Worm (Caenorhabditis elegans) whole organism, L4 larva: ENCODE measurements around the gene F01D5.2.

ENCODE experiments used
- D1046.2 ChIP-seq: fragments of 200-800 bp; sonication (Bioruptor generic); IDR thresholded peaks from 2 replicates; pipeline ENCODE4 v1.3.6; 2022; ENCODE audit warnings: missing genetic modification characterization, missing compliant biosample characterization
- F10B5.3 ChIP-seq: sonication (generic microtip); optimal IDR thresholded peaks from 2 replicates; lab custom pipeline; 2016; ENCODE audit warnings: mild to moderate bottlenecking, missing genetic modification characterization, missing compliant biosample characterization
- F26F4.8 ChIP-seq: fragments of 200-800 bp; sonication (Bioruptor generic); conservative IDR thresholded peaks from 2 replicates; pipeline ENCODE4 v1.3.6; 2022; ENCODE audit warnings: missing genetic modification characterization, missing compliant biosample characterization
- F44E2.7 ChIP-seq: fragments of 200-800 bp; sonication (Bioruptor generic); IDR thresholded peaks from 2 replicates; pipeline ENCODE4 v2.1.2; 2022; ENCODE audit warnings: missing genetic modification characterization, missing compliant biosample characterization
- F49E8.2 ChIP-seq: sonication (generic microtip); optimal IDR thresholded peaks from 2 replicates; lab custom pipeline; 2016; ENCODE audit warnings: missing compliant biosample characterization, mild to moderate bottlenecking, missing genetic modification characterization, borderline replicate concordance
- R02D3.7 ChIP-seq: fragments of 150-350 bp; sonication (generic microtip); optimal IDR thresholded peaks from 3 replicates; lab custom pipeline; 2014; ENCODE audit warnings: missing biosample characterization, missing genetic modification characterization
- Y48G9A.11 ChIP-seq: fragments of 200-800 bp; sonication (Bioruptor generic); IDR thresholded peaks from 2 replicates; pipeline ENCODE4 v1.3.6; 2022; ENCODE audit warnings: missing genetic modification reagents, missing genetic modification characterization, missing compliant biosample characterization
- Y5F2A.4 ChIP-seq: fragments of 200-800 bp; sonication (Bioruptor generic); optimal IDR thresholded peaks from 2 replicates; lab custom pipeline; 2018; ENCODE audit warnings: mild to moderate bottlenecking, missing genetic modification characterization, missing compliant biosample characterization
- aha-1 ChIP-seq: fragments of 150-350 bp; peaks from one replicate; lab custom pipeline; 2014; ENCODE audit warnings: missing biosample characterization, missing genetic modification characterization
- arid-1 ChIP-seq: fragments of 200-800 bp; sonication (Bioruptor generic); conservative IDR thresholded peaks from 2 replicates; pipeline ENCODE4 v1.3.6; 2022; ENCODE audit warnings: missing genetic modification reagents, missing genetic modification characterization, missing compliant biosample characterization
- ceh-20 ChIP-seq: fragments of 200-800 bp; sonication (Bioruptor generic); IDR thresholded peaks from 2 replicates; pipeline ENCODE4 v1.3.6; 2022; ENCODE audit warnings: missing genetic modification reagents, missing genetic modification characterization, missing compliant biosample characterization
- ceh-82 ChIP-seq: sonication (generic microtip); optimal IDR thresholded peaks from 2 replicates; lab custom pipeline; 2017; ENCODE audit warnings: missing biosample characterization, missing genetic modification characterization
- ctbp-1 ChIP-seq: fragments of 200-800 bp; sonication (Bioruptor generic); IDR thresholded peaks from 2 replicates; pipeline ENCODE4 v1.3.6; 2022; ENCODE audit warnings: missing genetic modification reagents, missing genetic modification characterization, missing compliant biosample characterization
- daf-16 ChIP-seq, 3 experiments: sonication (generic microtip); optimal IDR thresholded peaks; 2 replicates each; lab custom pipeline; 2016 to 2017; ENCODE audit warnings: missing genetic modification characterization in 3 of 3, missing genetic modification reagents in 3 of 3, mild to moderate bottlenecking in 2 of 3, missing compliant biosample characterization in 2 of 3, missing biosample characterization in 1 of 3, moderate library complexity in 1 of 3
- dmd-6 ChIP-seq: fragments of 200-800 bp; sonication (Bioruptor generic); IDR thresholded peaks from 2 replicates; pipeline ENCODE4 v1.3.6; 2022; ENCODE audit warnings: missing genetic modification reagents, missing genetic modification characterization, missing compliant biosample characterization
- dmd-9 ChIP-seq: fragments of 200-800 bp; sonication (Bioruptor generic); IDR thresholded peaks from 2 replicates; pipeline ENCODE4 v1.3.6; 2022; ENCODE audit warnings: missing genetic modification reagents, missing genetic modification characterization, missing compliant biosample characterization
- dve-1 ChIP-seq: sonication (generic microtip); optimal IDR thresholded peaks from 2 replicates; lab custom pipeline; 2017; ENCODE audit warnings: antibody characterized with exemption, mild to moderate bottlenecking, missing genetic modification characterization, missing compliant biosample characterization; ENCODE audit not compliant: insufficient read depth
- egl-27 ChIP-seq: sonication (generic microtip); optimal IDR thresholded peaks from 3 replicates; lab custom pipeline; 2017; ENCODE audit warnings: missing biosample characterization, missing genetic modification reagents, missing genetic modification characterization
- egl-43 ChIP-seq: fragments of 200-800 bp; sonication (Bioruptor generic); IDR thresholded peaks from 2 replicates; pipeline ENCODE4 v1.3.6; 2022; ENCODE audit warnings: missing genetic modification reagents, missing genetic modification characterization, missing compliant biosample characterization
- fkh-10 ChIP-seq: fragments of 150-350 bp; optimal IDR thresholded peaks from 2 replicates; lab custom pipeline; 2014; ENCODE audit warnings: missing biosample characterization, missing genetic modification reagents, missing genetic modification characterization
- gei-8 ChIP-seq: fragments of 200-800 bp; sonication (Bioruptor generic); optimal IDR thresholded peaks from 2 replicates; lab custom pipeline; 2018; ENCODE audit warnings: mild to moderate bottlenecking, missing genetic modification characterization, missing compliant biosample characterization
- hif-1 ChIP-seq, 2 experiments: sonication (generic microtip); optimal IDR thresholded peaks; 2 replicates each; lab custom pipeline; 2016 to 2017; ENCODE audit warnings: missing compliant biosample characterization in 2 of 2, missing genetic modification characterization in 2 of 2, missing genetic modification reagents in 2 of 2, missing genotype in 2 of 2, mild to moderate bottlenecking in 1 of 2
- hlh-11 ChIP-seq: fragments of 200-800 bp; sonication (Bioruptor generic); optimal IDR thresholded peaks from 2 replicates; lab custom pipeline; 2018; ENCODE audit warnings: mild to moderate bottlenecking, missing genetic modification characterization, missing compliant biosample characterization
- lin-29 ChIP-seq: fragments of 200-800 bp; sonication (Bioruptor generic); IDR thresholded peaks from 2 replicates; pipeline ENCODE4 v1.3.6; 2022; ENCODE audit warnings: missing genetic modification reagents, missing genetic modification characterization, missing compliant biosample characterization
- lin-39 ChIP-seq: fragments of 150-350 bp; optimal IDR thresholded peaks from 2 replicates; lab custom pipeline; 2014; ENCODE audit warnings: missing biosample characterization, missing genetic modification reagents, missing genetic modification characterization
- madf-9 ChIP-seq: fragments of 200-800 bp; sonication (Bioruptor generic); conservative IDR thresholded peaks from 2 replicates; pipeline ENCODE4 v1.3.6; 2022; ENCODE audit warnings: missing genetic modification reagents, missing genetic modification characterization, missing compliant biosample characterization
- mdt-29 ChIP-seq: fragments of 200-800 bp; sonication (Bioruptor generic); IDR thresholded peaks from 2 replicates; pipeline ENCODE4 v1.3.6; 2022; ENCODE audit warnings: missing genetic modification reagents, missing genetic modification characterization, missing compliant biosample characterization
- mxl-2 ChIP-seq: fragments of 200-800 bp; sonication (Bioruptor generic); conservative IDR thresholded peaks from 2 replicates; pipeline ENCODE4 v1.3.6; 2022; ENCODE audit warnings: missing genetic modification reagents, missing genetic modification characterization, missing compliant biosample characterization
- mxl-3 ChIP-seq: fragments of 200-800 bp; sonication (Bioruptor generic); optimal IDR thresholded peaks from 2 replicates; lab custom pipeline; 2018; ENCODE audit warnings: mild to moderate bottlenecking, missing genetic modification characterization, missing compliant biosample characterization
- nhr-10 ChIP-seq: fragments of 150-350 bp; optimal IDR thresholded peaks from 2 replicates; lab custom pipeline; 2014; ENCODE audit warnings: missing biosample characterization, missing genetic modification characterization
- nhr-11 ChIP-seq: fragments of 150-350 bp; optimal IDR thresholded peaks from 2 replicates; lab custom pipeline; 2014; ENCODE audit warnings: missing biosample characterization, missing genetic modification characterization
- nhr-111 ChIP-seq: fragments of 200-800 bp; sonication (Bioruptor generic); optimal IDR thresholded peaks from 2 replicates; lab custom pipeline; 2018; ENCODE audit warnings: mild to moderate bottlenecking, missing genetic modification characterization, missing compliant biosample characterization
- nhr-28 ChIP-seq: fragments of 150-350 bp; optimal IDR thresholded peaks from 2 replicates; lab custom pipeline; 2014; ENCODE audit warnings: missing biosample characterization, missing genetic modification characterization
- nhr-42 ChIP-seq: fragments of 200-800 bp; sonication (Bioruptor generic); IDR thresholded peaks from 2 replicates; pipeline ENCODE4 v1.3.6; 2022; ENCODE audit warnings: missing genetic modification characterization, missing compliant biosample characterization
- nhr-77 ChIP-seq: fragments of 150-350 bp; optimal IDR thresholded peaks from 2 replicates; lab custom pipeline; 2014; ENCODE audit warnings: missing biosample characterization, missing genetic modification characterization
- pqm-1 ChIP-seq: sonication (generic microtip); optimal IDR thresholded peaks from 2 replicates; lab custom pipeline; 2017; ENCODE audit warnings: missing biosample characterization, missing genetic modification characterization
- sdz-12 ChIP-seq: fragments of 200-800 bp; sonication (Bioruptor generic); optimal IDR thresholded peaks from 2 replicates; lab custom pipeline; 2018; ENCODE audit warnings: mild to moderate bottlenecking, missing genetic modification characterization, missing compliant biosample characterization
- set-16 ChIP-seq: fragments of 200-800 bp; sonication (Bioruptor generic); IDR thresholded peaks from 2 replicates; pipeline ENCODE4 v1.3.6; 2022; ENCODE audit warnings: missing genetic modification reagents, missing genetic modification characterization, missing compliant biosample characterization
- unc-130 ChIP-seq: sonication (generic microtip); optimal IDR thresholded peaks from 2 replicates; lab custom pipeline; 2016; ENCODE audit warnings: missing genetic modification reagents, missing genetic modification characterization, missing compliant biosample characterization
- unc-39 ChIP-seq: sonication (generic microtip); optimal IDR thresholded peaks from 2 replicates; lab custom pipeline; 2017; ENCODE audit warnings: missing biosample characterization, missing genetic modification characterization
- unc-62 ChIP-seq, 3 experiments: fragments of 150-350 bp in 1 of 3; sonication (generic microtip); optimal IDR thresholded peaks in 2 of 3; peaks in 1 of 3; 1 replicate in 1 of 3; 2 replicates in 2 of 3; lab custom pipeline; 2014 to 2017; ENCODE audit warnings: missing biosample characterization in 3 of 3, missing genetic modification characterization in 3 of 3, missing genetic modification reagents in 3 of 3, missing genotype in 1 of 3

The F01D5.2 gene

ce11 chrII:14018192-14018591 is 19.3 kb upstream of the F01D5.2 start (continued):
- TF ChIP-seq mxl-3 (peak; percentile 66), nhr-10 (tag; lab: Kevin White, UChicago) (no peak), F44E2.7 (GFP tag; lab: Robert Waterston, UW) (no peak), egl-27 (tag; lab: Kevin White, UChicago) (no peak), ceh-20 (GFP tag; lab: Robert Waterston, UW) (peak; percentile 70; the same call in 1 of the 2 replicates), unc-130 (peak; percentile 71), hif-1 (tag; optimal IDR thresholded peaks at IDR 0.05; lab: Kevin White, UChicago) (peak; percentile 20 to 51), madf-9 (GFP tag; lab: Robert Waterston, UW) (0 out of 2 replicates have a peak, but pooled peaks have one; percentile 28), lin-39 (tag; lab: Kevin White, UChicago) (no peak)
- TF ChIP-seq, all 104 proteins: peak for 61

- peak; percentile 13 for TF ChIP-seq dve-1 (tag; lab: Kevin White, UChicago)
- no peak for TF ChIP-seq mxl-2
- TF ChIP-seq daf-16 (GFP tag; optimal IDR thresholded peaks at IDR 0.05; lab: Kevin White, UChicago) = no peak
- peak; percentile 18 for TF ChIP-seq daf-16 (tag; optimal IDR thresholded peaks at IDR 0.05; lab: Kevin White, UChicago)
- TF ChIP-seq, all 104 proteins: peak for 2
Measured at ce11 chrII:14016865-14017264, 18.0 kb upstream of the F01D5.2 start, which contains the start of gene cyp-37A1. Gene cyp-37A1, minus strand, starts transcription at chrII:14016965.

- TF ChIP-seq F44E2.7 (GFP tag; lab: Robert Waterston, UW) = 0 out of 2 replicates have a peak, but pooled peaks have one; percentile 29
- TF ChIP-seq unc-39 = no peak
- no peak for TF ChIP-seq gei-8 (GFP tag; lab: Kevin White, UChicago)
- no peak for TF ChIP-seq F10B5.3
- TF ChIP-seq aha-1 (tag; lab: Kevin White, UChicago) = peak; percentile 93
Measured at ce11 chrII:14014637-14015036, 15.8 kb upstream of the F01D5.2 start.

- TF ChIP-seq dve-1 (tag; lab: Kevin White, UChicago) (peak; percentile 4), R02D3.7 (tag; lab: Kevin White, UChicago) (no peak), lin-29 (GFP tag; lab: Robert Waterston, UW) (no peak), daf-16 (GFP tag; optimal IDR thresholded peaks at IDR 0.05; lab: Kevin White, UChicago) (no peak), daf-16 (tag; optimal IDR thresholded peaks at IDR 0.05; lab: Kevin White, UChicago) (peak; percentile 45), madf-9 (GFP tag; lab: Robert Waterston, UW) (no peak), ceh-82 (tag; lab: Kevin White, UChicago) (no peak), dmd-9 (GFP tag; lab: Robert Waterston, UW) (no peak), nhr-42 (GFP tag; lab: Robert Waterston, UW) (0 out of 2 replicates have a peak, but pooled peaks have one; percentile 52), nhr-11 (no peak), hlh-11 (tag; lab: Kevin White, UChicago) (peak; percentile 7), F10B5.3 (no peak), arid-1 (GFP tag; lab: Robert Waterston, UW) (no peak), set-16 (GFP tag; lab: Robert Waterston, UW) (no peak), mdt-29 (GFP tag; lab: Robert Waterston, UW) (no peak), ctbp-1 (GFP tag; lab: Robert Waterston, UW) (no peak), mxl-3 (no peak), unc-62 (GFP tag; optimal IDR thresholded peaks at IDR 0.05 in 1 of 2; lab: Kevin White, UChicago) (peak in 1 of 2 experiments; percentile 58), unc-62 (tag; optimal IDR thresholded peaks at IDR 0.05; lab: Kevin White, UChicago) (no peak), Y5F2A.4 (GFP tag; lab: Kevin White, UChicago) (no peak), nhr-77 (no peak), dmd-6 (peak; percentile 14; the same call in 1 of the 2 replicates), nhr-111 (no peak), pqm-1 (tag; lab: Kevin White, UChicago) (peak; percentile 80), D1046.2 (no peak), nhr-28 (tag; lab: Kevin White, UChicago) (peak; percentile 41), F44E2.7 (GFP tag; lab: Robert Waterston, UW) (no peak), F26F4.8 (GFP tag; lab: Robert Waterston, UW) (no peak), sdz-12 (GFP tag; lab: Kevin White, UChicago) (no peak), Y48G9A.11 (GFP tag; lab: Robert Waterston, UW) (no peak), egl-43 (GFP tag; lab: Robert Waterston, UW) (0 out of 2 replicates have a peak, but pooled peaks have one; percentile 30), lin-39 (tag; lab: Kevin White, UChicago) (no peak), fkh-10 (GFP tag; lab: Kevin White, UChicago) (no peak), F49E8.2 (tag; lab: Kevin White, UChicago) (no peak)
Measured at ce11 chrII:14010656-14011376, 12.0 kb upstream of the F01D5.2 start, which contains the start of gene F01D5.8. Gene F01D5.8, plus strand, starts transcription at chrII:14010706.
